Worm (Caenorhabditis elegans): Measurements from ENCODE around the gene W03B1.5.

DNA sequence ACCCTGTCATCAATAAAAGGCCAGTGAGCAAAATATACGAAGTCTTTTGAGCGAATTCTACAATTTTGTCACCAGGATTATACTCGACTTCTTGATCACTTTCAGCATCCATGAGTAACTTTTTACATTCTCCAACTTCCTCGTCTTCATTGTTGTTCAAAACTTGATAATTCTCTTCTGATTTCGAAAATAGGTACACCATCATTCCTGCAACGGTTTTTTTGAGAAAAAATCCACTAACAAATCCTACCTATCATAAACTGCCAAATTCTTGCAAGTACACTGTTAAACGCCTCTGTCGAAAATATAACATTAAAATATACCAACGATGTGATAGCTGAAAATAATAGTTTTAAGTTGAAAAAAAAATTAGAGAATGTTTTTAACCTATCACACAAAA lies 3.4 kb upstream of the W03B1.5 start:
- TF ChIP-seq flt-1 (GFP tag; IDR thresholded peaks at IDR 0.05) (no peak), ztf-23 (GFP tag; IDR thresholded peaks at IDR 0.05) (no peak), ref-1 (GFP tag; conservative IDR thresholded peaks at IDR 0.05) (no peak), med-1 (GFP tag; optimal IDR thresholded peaks at IDR 0.05; ENCODE audit: insufficient read depth) (no peak)

Measured in whole organism, midembryonic.